Worm (Caenorhabditis elegans) whole organism, late embryonic: Measurements from ENCODE around the gene R186.3.

Experiments
- C08G9.2 ChIP-seq: sonication (generic microtip); optimal IDR thresholded peaks from 2 replicates; lab custom pipeline; 2016; ENCODE audit warnings: mild to moderate bottlenecking, missing genetic modification characterization, moderate library complexity, missing compliant biosample characterization
- ama-1 ChIP-seq: fragments of 150-350 bp; optimal IDR thresholded peaks from 2 replicates; lab custom pipeline; 2014
- ceh-34 ChIP-seq: sonication (generic microtip); optimal IDR thresholded peaks from 2 replicates; lab custom pipeline; 2016; ENCODE audit warnings: mild to moderate bottlenecking, missing genetic modification characterization, missing compliant biosample characterization
- ceh-45 ChIP-seq: fragments of 200-800 bp; sonication (Bioruptor generic); IDR thresholded peaks from 2 replicates; pipeline ENCODE4 v1.3.6; 2022; ENCODE audit warnings: missing genetic modification reagents, missing genetic modification characterization, missing compliant biosample characterization
- dve-1 ChIP-seq: sonication (generic microtip); optimal IDR thresholded peaks from 2 replicates; lab custom pipeline; 2017; ENCODE audit warnings: antibody characterized with exemption, mild to moderate bottlenecking, missing genetic modification characterization, missing compliant biosample characterization
- lim-6 ChIP-seq: sonication (generic microtip); optimal IDR thresholded peaks from 2 replicates; lab custom pipeline; 2016; ENCODE audit warnings: missing genetic modification characterization, missing compliant biosample characterization
- nhr-11 ChIP-seq: fragments of 150-350 bp; optimal IDR thresholded peaks from 2 replicates; lab custom pipeline; 2014; ENCODE audit warnings: missing biosample characterization, missing genetic modification characterization
- tbx-2 ChIP-seq: sonication (generic microtip); optimal IDR thresholded peaks from 2 replicates; lab custom pipeline; 2016; ENCODE audit warnings: missing genetic modification characterization, missing compliant biosample characterization

- TF ChIP-seq tbx-2 (no peak), ceh-45 (GFP tag; lab: Robert Waterston, UW) (no peak), C08G9.2 (tag; lab: Kevin White, UChicago) (no peak), ceh-34 (tag; lab: Kevin White, UChicago) (no peak), ama-1 (lab: Kevin White, UChicago) (no peak), dve-1 (tag; lab: Kevin White, UChicago) (no peak), nhr-11 (tag; lab: Kevin White, UChicago) (no peak), lim-6 (tag; lab: Kevin White, UChicago) (no peak)
Measured at ce11 chrV:12944775-12945174, 22.2 kb downstream of the R186.3 start, which contains the start of gene grl-2.
